Worm (Caenorhabditis elegans): Measurements from ENCODE around the gene F10G2.7.

The F10G2.7 gene

ce11 chrV:7339831-7340230, 2.7 kb upstream of the F10G2.7 start, which contains the start of gene srh-187:
srh-187 (minus strand) TSS chrV:7339931.
- TF ChIP-seq nhr-25 (tag; optimal IDR thresholded peaks at IDR 0.05) = no peak
- TF ChIP-seq nhr-237 (tag; optimal IDR thresholded peaks at IDR 0.05) = no peak
- no peak for TF ChIP-seq R02D3.7 (tag; optimal IDR thresholded peaks at IDR 0.05)
- no peak for TF ChIP-seq pha-4 (tag; optimal IDR thresholded peaks at IDR 0.05)
- no peak for TF ChIP-seq nhr-11 (tag; optimal IDR thresholded peaks at IDR 0.05)
- no peak for TF ChIP-seq unc-62 (GFP tag; optimal IDR thresholded peaks at IDR 0.05)
- no peak for TF ChIP-seq ceh-9 (tag; optimal IDR thresholded peaks at IDR 0.05)
- TF ChIP-seq ceh-82 (tag; optimal IDR thresholded peaks at IDR 0.05) = no peak
- no peak for TF ChIP-seq elt-3 (tag; optimal IDR thresholded peaks at IDR 0.05)
- no peak for TF ChIP-seq ZK546.5 (tag; optimal IDR thresholded peaks at IDR 0.05)
- no peak for TF ChIP-seq nhr-43 (tag; optimal IDR thresholded peaks at IDR 0.05; ENCODE audit: poor library complexity, severe bottlenecking)
- TF ChIP-seq ceh-28 (tag; optimal IDR thresholded peaks at IDR 0.05) = no peak
- no peak for TF ChIP-seq snpc-4 (tag; optimal IDR thresholded peaks at IDR 0.05)
- no peak for TF ChIP-seq ceh-16 (tag; optimal IDR thresholded peaks at IDR 0.05)
- TF ChIP-seq pqm-1 (tag; optimal IDR thresholded peaks at IDR 0.05) = no peak
- no peak for TF ChIP-seq daf-12 (tag; optimal IDR thresholded peaks at IDR 0.05)
- TF ChIP-seq ztf-4 (tag; optimal IDR thresholded peaks at IDR 0.05) = no peak
- TF ChIP-seq eor-1 (tag; optimal IDR thresholded peaks at IDR 0.05) = no peak

ce11 chrV:7332253-7332652, 4.9 kb downstream of the F10G2.7 start, which contains the start of gene F10G2.1:
F10G2.1 (plus strand) TSS chrV:7332553.
- TF ChIP-seq mdl-1 (tag; optimal IDR thresholded peaks at IDR 0.05) (no peak), jun-1 (tag; optimal IDR thresholded peaks at IDR 0.05) (no peak), nhr-12 (tag; optimal IDR thresholded peaks at IDR 0.05) (no peak), ceh-28 (tag; optimal IDR thresholded peaks at IDR 0.05) (no peak), eor-1 (tag; optimal IDR thresholded peaks at IDR 0.05) (no peak), ztf-11 (tag; optimal IDR thresholded peaks at IDR 0.05) (no peak), elt-3 (tag; optimal IDR thresholded peaks at IDR 0.05) (no peak), fkh-2 (tag; optimal IDR thresholded peaks at IDR 0.05) (no peak), pha-4 (tag; optimal IDR thresholded peaks at IDR 0.05) (no peak), nhr-25 (tag; optimal IDR thresholded peaks at IDR 0.05) (no peak), elt-1 (tag; optimal IDR thresholded peaks at IDR 0.05) (no peak), unc-39 (tag; optimal IDR thresholded peaks at IDR 0.05) (no peak), unc-62 (GFP tag; optimal IDR thresholded peaks at IDR 0.05) (no peak), nhr-28 (tag; optimal IDR thresholded peaks at IDR 0.05) (no peak), fos-1 (tag; optimal IDR thresholded peaks at IDR 0.05) (no peak), sea-2 (GFP tag; optimal IDR thresholded peaks at IDR 0.05) (no peak), nhr-43 (tag; optimal IDR thresholded peaks at IDR 0.05; ENCODE audit: poor library complexity, severe bottlenecking) (no peak)

ce11 chrV:7330868-7331267, 6.2 kb downstream of the F10G2.7 start, which contains the start of gene F10G2.2:
F10G2.2 (plus strand) TSS chrV:7331168.
- no peak for TF ChIP-seq ceh-16 (tag; optimal IDR thresholded peaks at IDR 0.05)
- no peak for TF ChIP-seq egl-5 (tag; optimal IDR thresholded peaks at IDR 0.05)
- no peak for TF ChIP-seq nhr-11 (tag; optimal IDR thresholded peaks at IDR 0.05)
- TF ChIP-seq nhr-12 (tag; optimal IDR thresholded peaks at IDR 0.05) = no peak
- TF ChIP-seq fkh-2 (tag; optimal IDR thresholded peaks at IDR 0.05) = no peak
- TF ChIP-seq R02D3.7 (tag; optimal IDR thresholded peaks at IDR 0.05) = no peak
- no peak for TF ChIP-seq mdl-1 (tag; optimal IDR thresholded peaks at IDR 0.05)
- TF ChIP-seq aly-2 (tag; optimal IDR thresholded peaks at IDR 0.05) = no peak
- no peak for TF ChIP-seq egl-27 (tag; optimal IDR thresholded peaks at IDR 0.05)
- no peak for TF ChIP-seq eor-1 (tag; optimal IDR thresholded peaks at IDR 0.05)
- no peak for TF ChIP-seq nhr-25 (tag; optimal IDR thresholded peaks at IDR 0.05)
- no peak for TF ChIP-seq unc-39 (tag; optimal IDR thresholded peaks at IDR 0.05)
- TF ChIP-seq fos-1 (tag; optimal IDR thresholded peaks at IDR 0.05) = no peak
- no peak for TF ChIP-seq ama-1 (optimal IDR thresholded peaks at IDR 0.05)
- TF ChIP-seq lsy-12 (tag; optimal IDR thresholded peaks at IDR 0.05) = no peak
- no peak for TF ChIP-seq pha-4 (tag; optimal IDR thresholded peaks at IDR 0.05)
- no peak for TF ChIP-seq unc-62 (GFP tag; optimal IDR thresholded peaks at IDR 0.05)
- no peak for TF ChIP-seq elt-1 (tag; optimal IDR thresholded peaks at IDR 0.05)
- TF ChIP-seq ceh-9 (tag; optimal IDR thresholded peaks at IDR 0.05) = no peak

ce11 chrV:7328092-7328491, 9.0 kb downstream of the F10G2.7 start, which contains the start of gene clec-7:
clec-7 (plus strand) TSS chrV:7328392.
- TF ChIP-seq elt-2 (tag; optimal IDR thresholded peaks at IDR 0.05) = peak; percentile 2
- no peak for TF ChIP-seq unc-39 (tag; optimal IDR thresholded peaks at IDR 0.05)

- TF ChIP-seq jun-1 (tag; optimal IDR thresholded peaks at IDR 0.05) (no peak), ceh-16 (tag; optimal IDR thresholded peaks at IDR 0.05) (no peak)
Measured at ce11 chrV:7326928-7327327, 10.2 kb downstream of the F10G2.7 start, which contains the start of gene F10G2.4. F10G2.4 (plus strand) TSS chrV:7327228.

All from whole organism, L3 larva.